Worm (Caenorhabditis elegans): ENCODE measurements around the gene sad-1.
A peak's percentile ranks its signal among the peaks of the same experiment; 100 is the strongest.

sad-1 gene

ce11 chrX:13448665-13449099, 51.8 kb downstream of the sad-1 start (continued):
- TF ChIP-seq saeg-2 (GFP tag; IDR thresholded peaks at IDR 0.05) (peak; percentile 83), dpl-1 (GFP tag; optimal IDR thresholded peaks at IDR 0.05) (peak; percentile 29), unc-130 (GFP tag; optimal IDR thresholded peaks at IDR 0.05) (peak; percentile 54), hlh-30 (tag; optimal IDR thresholded peaks at IDR 0.05; ENCODE audit: insufficient read depth) (peak; percentile 88), mxl-3 (GFP tag; optimal IDR thresholded peaks at IDR 0.05) (peak; percentile 75), sdz-12 (GFP tag; optimal IDR thresholded peaks at IDR 0.05) (peak; percentile 12), madf-5 (GFP tag; IDR thresholded peaks at IDR 0.05) (peak in 1 of 2 experiments; percentile 88; a peak in 2 of 4 replicates), tra-1 (GFP tag; IDR thresholded peaks at IDR 0.05) (peak; percentile 90), zfp-3 (GFP tag; conservative IDR thresholded peaks at IDR 0.05) (peak; percentile 73), Y48G9A.11 (GFP tag; IDR thresholded peaks at IDR 0.05) (peak; percentile 82; the same call in 1 of the 2 replicates), D1046.2 (GFP tag; IDR thresholded peaks at IDR 0.05) (peak; percentile 79; the same call in 1 of the 2 replicates), gei-8 (GFP tag; optimal IDR thresholded peaks at IDR 0.05) (peak; percentile 63), spr-3 (GFP tag; optimal IDR thresholded peaks at IDR 0.05) (peak; percentile 82), zip-2 (tag; optimal IDR thresholded peaks at IDR 0.05) (peak; percentile 69), madf-9 (GFP tag; conservative IDR thresholded peaks at IDR 0.05) (peak; percentile 61), ceh-44 (GFP tag; IDR thresholded peaks at IDR 0.05) (peak; percentile 33; the same call in 1 of the 2 replicates), F49E8.2 (tag; optimal IDR thresholded peaks at IDR 0.05; ENCODE audit: borderline replicate concordance) (peak; percentile 45), mdl-1 (tag; optimal IDR thresholded peaks at IDR 0.05) (peak in 1 of 2 experiments; percentile 70), ZK337.2 (GFP tag; IDR thresholded peaks at IDR 0.05) (peak; percentile 77; the same call in 1 of the 2 replicates), F26F4.8 (GFP tag; conservative IDR thresholded peaks at IDR 0.05) (peak; percentile 75)

- TF ChIP-seq ceh-44 (GFP tag; IDR thresholded peaks at IDR 0.05) (no peak), mxl-2 (GFP tag; conservative IDR thresholded peaks at IDR 0.05) (no peak), egl-27 (tag; optimal IDR thresholded peaks at IDR 0.05) (no peak), aha-1 (tag) (no peak), Y5F2A.4 (GFP tag; optimal IDR thresholded peaks at IDR 0.05) (no peak), ceh-28 (tag; optimal IDR thresholded peaks at IDR 0.05) (no peak), snpc-1.2 (GFP tag; IDR thresholded peaks at IDR 0.05) (no peak), dmd-8 (GFP tag; IDR thresholded peaks at IDR 0.05) (no peak), saeg-2 (GFP tag; IDR thresholded peaks at IDR 0.05) (no peak), pha-4 (GFP tag; IDR thresholded peaks at IDR 0.05) (no peak), pha-4 (tag; optimal IDR thresholded peaks at IDR 0.05) (no peak)
These were observed 54.0 kb downstream of the sad-1 start, which contains the start of gene set-8 for ce11 chrX:13446418-13446817. Gene set-8, plus strand, starts transcription at chrX:13446718.

ce11 chrX:13444267-13444666, 56.2 kb downstream of the sad-1 start:
- TF ChIP-seq ZK546.5 (tag; optimal IDR thresholded peaks at IDR 0.05) (no peak), daf-16 (GFP tag; optimal IDR thresholded peaks at IDR 0.05) (no peak), daf-16 (tag; optimal IDR thresholded peaks at IDR 0.05) (peak; percentile 35), tra-1 (GFP tag; IDR thresholded peaks at IDR 0.05) (no peak), lim-7 (GFP tag; IDR thresholded peaks at IDR 0.05) (peak; percentile 65), madf-5 (GFP tag; IDR thresholded peaks at IDR 0.05) (0 out of 4 replicates have a peak, but pooled peaks of 1 of the 2 experiments have one; percentile 28), daf-8 (GFP tag; IDR thresholded peaks at IDR 0.05) (no peak), lin-38 (GFP tag; IDR thresholded peaks at IDR 0.05) (peak; percentile 41; the same call in 1 of the 2 replicates), aha-1 (tag) (peak; percentile 94), daf-19 (GFP tag; conservative IDR thresholded peaks at IDR 0.05) (no peak), madf-9 (GFP tag; conservative IDR thresholded peaks at IDR 0.05) (no peak), R02D3.7 (tag; optimal IDR thresholded peaks at IDR 0.05) (no peak), lir-3 (tag; optimal IDR thresholded peaks at IDR 0.05) (no peak), T26A8.4 (GFP tag; IDR thresholded peaks at IDR 0.05) (no peak), egl-43 (GFP tag; IDR thresholded peaks at IDR 0.05) (0 out of 2 replicates have a peak, but pooled peaks have one; percentile 37), lsy-2 (tag; optimal IDR thresholded peaks at IDR 0.05) (no peak), mep-1 (tag; optimal IDR thresholded peaks at IDR 0.05) (no peak), nhr-102 (tag; optimal IDR thresholded peaks at IDR 0.05) (no peak), nhr-11 (tag; optimal IDR thresholded peaks at IDR 0.05) (no peak), mxl-2 (GFP tag; conservative IDR thresholded peaks at IDR 0.05) (no peak)
